Fruit fly (Drosophila melanogaster) whole organism, embryonic: ENCODE measurements around the gene na.
A peak's percentile ranks its signal among the peaks of the same experiment; 100 is the strongest.

ENCODE experiments used
- B-H1 ChIP-seq: fragments of 200-800 bp; sonication (Bioruptor generic); IDR thresholded peaks from 3 replicates; pipeline ENCODE4 v1.3.6; 2022; ENCODE audit warnings: missing biosample characterization, missing genetic modification characterization
- CG10274 ChIP-seq: fragments of 200-800 bp; sonication (Bioruptor generic); optimal IDR thresholded peaks from 3 replicates; lab custom pipeline; 2017; ENCODE audit warnings: missing biosample characterization, mild to moderate bottlenecking, missing genetic modification characterization
- CG10959 ChIP-seq: fragments of 200-800 bp; sonication (Bioruptor generic); IDR thresholded peaks from 2 replicates; pipeline ENCODE4 v1.3.6; 2022; ENCODE audit warnings: missing biosample characterization, missing genetic modification characterization
- CG12236 ChIP-seq: fragments of 200-800 bp; sonication (Bioruptor generic); optimal IDR thresholded peaks from 2 replicates; lab custom pipeline; 2016; ENCODE audit warnings: missing biosample characterization, missing genetic modification characterization
- CG12769 ChIP-seq: fragments of 200-800 bp; sonication (Bioruptor generic); optimal IDR thresholded peaks from 2 replicates; lab custom pipeline; 2019; ENCODE audit warnings: missing biosample characterization, mild to moderate bottlenecking, missing genetic modification characterization, moderate library complexity
- CG13287 ChIP-seq: fragments of 200-800 bp; sonication (Bioruptor generic); IDR thresholded peaks from 2 replicates; pipeline ENCODE4 v1.3.6; 2022; ENCODE audit warnings: missing biosample characterization, missing genetic modification characterization; ENCODE audit not compliant: partially characterized antibody
- CG13296 ChIP-seq: fragments of 200-800 bp; sonication (Bioruptor generic); optimal IDR thresholded peaks from 3 replicates; lab custom pipeline; 2018; ENCODE audit warnings: missing biosample characterization, mild to moderate bottlenecking, missing genetic modification characterization
- CG15269 ChIP-seq: fragments of 200-800 bp; sonication (Bioruptor generic); optimal IDR thresholded peaks from 2 replicates; lab custom pipeline; 2018; ENCODE audit warnings: missing biosample characterization, mild to moderate bottlenecking, missing genetic modification characterization, moderate library complexity
- CG16779 ChIP-seq: fragments of 200-800 bp; sonication (Bioruptor generic); IDR thresholded peaks from 2 replicates; pipeline ENCODE4 v1.3.6; 2022; ENCODE audit warnings: missing biosample characterization, missing genetic modification characterization
- CG17361 ChIP-seq: fragments of 200-800 bp; sonication (Bioruptor generic); IDR thresholded peaks from 3 replicates; pipeline ENCODE4 v1.3.6; 2022; ENCODE audit warnings: missing biosample characterization, missing genetic modification characterization
- CG1792 ChIP-seq: fragments of 200-800 bp; sonication (Bioruptor generic); optimal IDR thresholded peaks from 2 replicates; lab custom pipeline; 2016; ENCODE audit warnings: missing biosample characterization, missing genetic modification characterization
- CG18262 ChIP-seq: fragments of 200-800 bp; optimal IDR thresholded peaks from 3 replicates; lab custom pipeline; 2019; ENCODE audit warnings: missing biosample characterization, mild to moderate bottlenecking, missing genetic modification characterization, moderate library complexity
- CG32767 ChIP-seq: fragments of 200-800 bp; sonication (Bioruptor generic); IDR thresholded peaks from 2 replicates; pipeline ENCODE4 v1.3.6; 2022; ENCODE audit warnings: missing biosample characterization, missing genetic modification characterization
- CG5245 ChIP-seq: fragments of 200-800 bp; sonication (Bioruptor generic); optimal IDR thresholded peaks from 3 replicates; lab custom pipeline; 2016; ENCODE audit warnings: missing biosample characterization, missing genetic modification characterization
- CG6175 ChIP-seq: fragments of 200-800 bp; sonication (Bioruptor generic); IDR thresholded peaks from 3 replicates; pipeline ENCODE4 v1.3.6; 2022; ENCODE audit warnings: missing biosample characterization, missing genetic modification characterization
- CG6654 ChIP-seq: fragments of 200-800 bp; sonication (Bioruptor generic); optimal IDR thresholded peaks from 2 replicates; lab custom pipeline; 2017; ENCODE audit warnings: missing biosample characterization, mild to moderate bottlenecking, missing genetic modification characterization
- CG6683 ChIP-seq: fragments of 200-800 bp; sonication (Bioruptor generic); optimal IDR thresholded peaks from 2 replicates; lab custom pipeline; 2017; ENCODE audit warnings: missing biosample characterization, mild to moderate bottlenecking, missing genetic modification characterization, missing genetic modification reagents
- CG7556 ChIP-seq: fragments of 200-800 bp; sonication (Bioruptor generic); optimal IDR thresholded peaks from 2 replicates; lab custom pipeline; 2017; ENCODE audit warnings: missing biosample characterization, mild to moderate bottlenecking, missing genetic modification characterization
- CG7745 ChIP-seq: fragments of 200-800 bp; sonication (Bioruptor generic); optimal IDR thresholded peaks from 2 replicates; lab custom pipeline; 2018; ENCODE audit warnings: missing biosample characterization, mild to moderate bottlenecking, missing genetic modification characterization, moderate library complexity
- CG9797 ChIP-seq: fragments of 200-800 bp; sonication (Bioruptor generic); optimal IDR thresholded peaks from 3 replicates; lab custom pipeline; 2018; ENCODE audit warnings: missing biosample characterization, mild to moderate bottlenecking, missing genetic modification characterization
- Doc3 ChIP-seq: fragments of 200-800 bp; sonication (Bioruptor generic); IDR thresholded peaks from 3 replicates; pipeline ENCODE4 v1.3.6; 2022; ENCODE audit warnings: missing biosample characterization, missing genetic modification characterization; ENCODE audit not compliant: partially characterized antibody
- ERR ChIP-seq: fragments of 200-800 bp; sonication (Bioruptor generic); optimal IDR thresholded peaks from 2 replicates; lab custom pipeline; 2016; ENCODE audit warnings: missing biosample characterization, missing genetic modification characterization
- Fer2 ChIP-seq: fragments of 200-800 bp; sonication (Bioruptor generic); optimal IDR thresholded peaks from 2 replicates; lab custom pipeline; 2018; ENCODE audit warnings: missing biosample characterization, mild to moderate bottlenecking, missing genetic modification characterization, moderate library complexity
- Hmr ChIP-seq: fragments of 200-800 bp; sonication (Bioruptor generic); optimal IDR thresholded peaks from 3 replicates; lab custom pipeline; 2017; ENCODE audit warnings: mild to moderate bottlenecking, missing biosample characterization, missing genetic modification reagents, missing genetic modification characterization
- Lpt ChIP-seq: fragments of >200 bp; optimal IDR thresholded peaks from 2 replicates; lab custom pipeline; 2018; ENCODE audit warnings: missing biosample characterization, missing genetic modification characterization
- NC2β ChIP-seq: fragments of 200-800 bp; sonication (Bioruptor generic); optimal IDR thresholded peaks from 2 replicates; lab custom pipeline; 2016; ENCODE audit warnings: missing biosample characterization, missing genetic modification characterization
- Opbp ChIP-seq: fragments of 200-800 bp; sonication (Bioruptor generic); IDR thresholded peaks from 3 replicates; pipeline ENCODE4 v1.3.6; 2022; ENCODE audit warnings: missing biosample characterization, missing genetic modification characterization; ENCODE audit not compliant: partially characterized antibody
- Rx ChIP-seq: fragments of 200-800 bp; sonication (Bioruptor generic); IDR thresholded peaks from 2 replicates; pipeline ENCODE4 v1.3.6; 2022; ENCODE audit warnings: missing biosample characterization, missing genetic modification characterization
- Side ChIP-seq: fragments of 200-800 bp; sonication (Bioruptor generic); optimal IDR thresholded peaks from 2 replicates; lab custom pipeline; 2016; ENCODE audit warnings: missing biosample characterization, missing genetic modification characterization
- Spps ChIP-seq: fragments of 200-800 bp; sonication (Bioruptor generic); optimal IDR thresholded peaks from 2 replicates; lab custom pipeline; 2018; ENCODE audit warnings: missing biosample characterization, mild to moderate bottlenecking, missing genetic modification characterization
- Vsx1 ChIP-seq: fragments of 200-800 bp; sonication (Bioruptor generic); optimal IDR thresholded peaks from 2 replicates; lab custom pipeline; 2017; ENCODE audit warnings: missing biosample characterization, mild to moderate bottlenecking, missing genetic modification characterization, missing genetic modification reagents
- ash1 ChIP-seq: fragments of 200-800 bp; sonication (Bioruptor generic); optimal IDR thresholded peaks from 2 replicates; lab custom pipeline; 2018; ENCODE audit warnings: missing biosample characterization, mild to moderate bottlenecking, missing genetic modification characterization
- bab2 ChIP-seq: fragments of 200-800 bp; sonication (Bioruptor generic); optimal IDR thresholded peaks from 2 replicates; lab custom pipeline; 2016; ENCODE audit warnings: missing biosample characterization, missing genetic modification characterization
- bcd ChIP-seq: fragments of 200-800 bp; sonication (Bioruptor generic); optimal IDR thresholded peaks from 2 replicates; lab custom pipeline; 2017; ENCODE audit warnings: missing biosample characterization, mild to moderate bottlenecking, missing genetic modification characterization
- chinmo ChIP-seq: fragments of 200-800 bp; sonication (Bioruptor generic); IDR thresholded peaks from 4 replicates; pipeline ENCODE4 v1.3.6; 2022; ENCODE audit warnings: missing biosample characterization, missing genetic modification characterization; ENCODE audit not compliant: partially characterized antibody
- dmrt99B ChIP-seq: fragments of 200-800 bp; sonication (Bioruptor generic); optimal IDR thresholded peaks from 2 replicates; lab custom pipeline; 2018; ENCODE audit warnings: missing biosample characterization, mild to moderate bottlenecking, missing genetic modification characterization, moderate library complexity
- dpn ChIP-seq, 2 experiments: fragments of 200-800 bp; sonication (Bioruptor generic); optimal IDR thresholded peaks; 3 replicates each; lab custom pipeline; 2016; ENCODE audit warnings: missing biosample characterization in 2 of 2, missing genetic modification characterization in 2 of 2
- gcm ChIP-seq: fragments of 200-800 bp; sonication (Bioruptor generic); optimal IDR thresholded peaks from 2 replicates; lab custom pipeline; 2019; ENCODE audit warnings: missing biosample characterization, mild to moderate bottlenecking, missing genetic modification characterization, moderate library complexity
- kay ChIP-seq: fragments of 200-800 bp; sonication (Bioruptor generic); optimal IDR thresholded peaks from 2 replicates; lab custom pipeline; 2016; ENCODE audit warnings: missing biosample characterization, missing genetic modification characterization
- maf-S ChIP-seq: fragments of 200-800 bp; sonication (Bioruptor generic); optimal IDR thresholded peaks from 2 replicates; lab custom pipeline; 2016; ENCODE audit warnings: missing biosample characterization, missing genetic modification characterization
- otp ChIP-seq: fragments of 200-800 bp; sonication (Bioruptor generic); IDR thresholded peaks from 3 replicates; pipeline ENCODE4, ENCODE4 v1.3.6; 2022; ENCODE audit warnings: missing biosample characterization, missing genetic modification characterization
- pros ChIP-seq: fragments of 200-800 bp; sonication (Bioruptor generic); optimal IDR thresholded peaks from 3 replicates; lab custom pipeline; 2019; ENCODE audit warnings: missing biosample characterization, mild to moderate bottlenecking, missing genetic modification characterization, moderate library complexity
- pum ChIP-seq: fragments of 200-800 bp; sonication (Bioruptor generic); optimal IDR thresholded peaks from 2 replicates; lab custom pipeline; 2016; ENCODE audit warnings: missing biosample characterization, missing genetic modification characterization
- ranshi ChIP-seq: fragments of 200-800 bp; sonication (Bioruptor generic); IDR thresholded peaks from 2 replicates; pipeline ENCODE4 v1.3.6; 2022; ENCODE audit warnings: missing biosample characterization, missing genetic modification characterization
- rib ChIP-seq: fragments of 200-800 bp; sonication (Bioruptor generic); IDR thresholded peaks from 2 replicates; pipeline ENCODE4 v1.3.6; 2022; ENCODE audit warnings: missing biosample characterization, missing genetic modification characterization
- slou ChIP-seq: fragments of 200-800 bp; sonication (Bioruptor generic); optimal IDR thresholded peaks from 3 replicates; lab custom pipeline; 2016; ENCODE audit warnings: missing biosample characterization, missing genetic modification characterization
- slp2 ChIP-seq: fragments of 200-800 bp; sonication (Bioruptor generic); optimal IDR thresholded peaks from 2 replicates; lab custom pipeline; 2016; ENCODE audit warnings: missing biosample characterization, missing genetic modification characterization
- sob ChIP-seq: fragments of 200-800 bp; sonication (Bioruptor generic); IDR thresholded peaks from 2 replicates; pipeline ENCODE4 v1.3.6; 2022; ENCODE audit warnings: missing biosample characterization, missing genetic modification characterization
- sqz ChIP-seq: fragments of 200-800 bp; sonication (Bioruptor generic); optimal IDR thresholded peaks from 3 replicates; lab custom pipeline; 2018; ENCODE audit warnings: missing biosample characterization, mild to moderate bottlenecking, missing genetic modification characterization
- wor ChIP-seq: fragments of 200-800 bp; sonication (Bioruptor generic); IDR thresholded peaks from 2 replicates; pipeline ENCODE4 v1.3.6; 2022; ENCODE audit warnings: missing biosample characterization, missing genetic modification characterization

na gene

DNA sequence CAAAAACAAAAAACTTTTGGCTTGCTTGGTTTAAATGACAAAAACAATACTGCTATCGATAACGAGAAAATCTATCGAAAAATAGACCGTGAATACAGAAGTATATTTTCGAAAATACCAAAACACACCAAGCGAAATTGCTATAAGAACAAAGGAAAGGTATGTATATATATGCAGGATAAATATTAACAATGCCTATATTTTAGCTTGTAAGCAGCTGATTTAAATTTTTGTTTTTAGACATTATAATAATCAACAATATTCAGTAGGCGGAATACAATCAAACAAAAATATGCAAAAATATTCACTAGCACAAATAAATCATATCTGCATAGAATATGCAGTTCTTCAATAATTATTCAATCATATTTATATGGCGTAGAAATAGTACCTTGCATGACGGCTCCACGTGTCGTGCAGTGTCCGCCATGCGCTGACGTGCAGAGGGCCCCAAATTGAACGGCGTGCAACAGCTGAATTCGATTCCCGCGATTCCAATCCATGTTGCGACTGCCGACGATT is 28.2 kb upstream of the na start, which contains the start of the genes Fbxl4 and Dus2 (continued):
- peak; percentile 91 for TF ChIP-seq CG16779 (GFP tag; lab: Robert Waterston, UW)
- TF ChIP-seq sob (GFP tag; lab: Robert Waterston, UW) = peak; percentile 93
- 0 out of 2 replicates have a peak, but pooled peaks have one; percentile 60 for TF ChIP-seq rib (GFP tag; lab: Robert Waterston, UW)
- peak; percentile 83 for TF ChIP-seq Fer2 (tag; lab: Kevin White, UChicago)
- TF ChIP-seq CG7745 (tag; lab: Kevin White, UChicago) = no peak
- peak; percentile 88 for TF ChIP-seq CG15269
- TF ChIP-seq CG17361 (GFP tag; lab: Robert Waterston, UW) = peak; percentile 96
- peak; percentile 70 for TF ChIP-seq CG6654
- peak; percentile 88 for TF ChIP-seq slou (GFP tag; lab: Kevin White, UChicago)
- TF ChIP-seq CG10274 (GFP tag; lab: Kevin White, UChicago) = peak; percentile 77
- TF ChIP-seq chinmo (GFP tag; lab: Robert Waterston, UW) = no peak
- 0 out of 3 replicates have a peak, but pooled peaks have one; percentile 25 for TF ChIP-seq Doc3
- TF ChIP-seq CG5245 (GFP tag; lab: Kevin White, UChicago) = peak; percentile 91
- no peak for TF ChIP-seq Lpt (GFP tag; lab: Kevin White, UChicago)
- TF ChIP-seq CG32767 = peak; percentile 88
- peak; percentile 92 for TF ChIP-seq NC2β
- TF ChIP-seq CG7556 (GFP tag; lab: Kevin White, UChicago) = peak; percentile 89
- TF ChIP-seq CG13296 (GFP tag; lab: Kevin White, UChicago) = peak; percentile 84
- TF ChIP-seq CG6683 (GFP tag; lab: Kevin White, UChicago) = peak; percentile 75
- TF ChIP-seq sqz (GFP tag; lab: Kevin White, UChicago) = peak; percentile 74
- peak; percentile 91 for TF ChIP-seq CG18262 (tag; lab: Kevin White, UChicago)
- TF ChIP-seq Side (GFP tag; lab: Kevin White, UChicago) = peak; percentile 88
- TF ChIP-seq Rx = peak; percentile 89
- no peak for TF ChIP-seq pros (GFP tag; lab: Kevin White, UChicago)
- TF ChIP-seq bcd (GFP tag; lab: Kevin White, UChicago) = peak; percentile 93
- TF ChIP-seq gcm (GFP tag; lab: Kevin White, UChicago) = peak; percentile 72
- peak; percentile 94 for TF ChIP-seq CG10959 (GFP tag; lab: Robert Waterston, UW)
- TF ChIP-seq otp (GFP tag; lab: Robert Waterston, UW) = peak; percentile 93
- TF ChIP-seq bab2 = peak; percentile 94
- peak; percentile 79 for TF ChIP-seq CG6175
- TF ChIP-seq CG12236 = peak; percentile 70
- TF ChIP-seq Opbp (GFP tag; lab: Robert Waterston, UW) = peak; percentile 44; the same call in 1 of the 3 replicates
- peak; percentile 79 for TF ChIP-seq B-H1 (GFP tag; lab: Robert Waterston, UW)
- peak; percentile 92 for TF ChIP-seq wor (GFP tag; lab: Robert Waterston, UW)
- peak; percentile 54 for TF ChIP-seq ERR (GFP tag; lab: Kevin White, UChicago)
- peak; percentile 86 for TF ChIP-seq maf-S
- TF ChIP-seq ranshi (GFP tag; lab: Robert Waterston, UW) = peak; percentile 89
- TF ChIP-seq dmrt99B = peak; percentile 90
- peak; percentile 99 for TF ChIP-seq CG1792 (GFP tag; lab: Kevin White, UChicago)
- peak; percentile 88 for TF ChIP-seq Hmr (GFP tag; lab: Kevin White, UChicago)
- peak; percentile 57; the same call in 1 of the 2 replicates for TF ChIP-seq CG13287
- TF ChIP-seq kay (GFP tag; lab: Kevin White, UChicago) = peak; percentile 88
- peak; percentile 36 for TF ChIP-seq CG9797 (GFP tag; lab: Kevin White, UChicago)
- no peak for TF ChIP-seq Vsx1 (GFP tag; lab: Kevin White, UChicago)
- TF ChIP-seq CG12769 (tag; lab: Kevin White, UChicago) = no peak
- TF ChIP-seq dpn (GFP tag; optimal IDR thresholded peaks at IDR 0.05; lab: Kevin White, UChicago) = peak; percentile 92
- peak; percentile 93 for TF ChIP-seq pum (GFP tag; lab: Kevin White, UChicago)
- peak; percentile 88 for TF ChIP-seq slp2 (GFP tag; lab: Kevin White, UChicago)
- peak; percentile 73 for TF ChIP-seq Spps (tag; lab: Kevin White, UChicago)
- TF ChIP-seq ash1 (GFP tag; lab: Kevin White, UChicago) = peak; percentile 3
